Worm (Caenorhabditis elegans): ENCODE results near the gene fbxb-83.

Gene fbxb-83

DNA sequence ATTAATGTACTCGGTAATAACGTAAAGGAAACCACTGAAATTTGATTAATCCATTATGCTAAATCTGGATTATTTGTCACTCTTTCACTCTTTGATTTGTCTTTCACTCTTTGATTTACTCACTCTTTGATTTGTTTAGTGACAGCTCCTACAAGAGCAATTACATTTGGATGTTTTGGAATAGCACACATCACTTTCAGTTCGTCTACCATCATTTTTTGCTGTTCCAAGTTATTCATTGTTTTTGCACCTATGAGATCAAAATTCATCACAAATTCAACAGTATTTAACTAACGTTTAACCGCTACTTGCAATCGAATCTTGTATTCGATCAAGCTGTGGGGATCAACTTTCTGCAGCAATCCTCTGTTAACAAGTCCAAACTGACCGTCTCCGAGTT is 4.1 kb upstream of the fbxb-83 start:
- no peak for TF ChIP-seq syd-9 (tag; optimal IDR thresholded peaks at IDR 0.05)
- TF ChIP-seq mec-3 (tag; optimal IDR thresholded peaks at IDR 0.05; ENCODE audit: borderline replicate concordance) = no peak
- no peak for TF ChIP-seq elt-2 (tag; optimal IDR thresholded peaks at IDR 0.05)
- no peak for TF ChIP-seq unc-3 (GFP tag; conservative IDR thresholded peaks at IDR 0.05)
- TF ChIP-seq unc-3 (tag; optimal IDR thresholded peaks at IDR 0.05) = no peak
- TF ChIP-seq pha-2 (tag; optimal IDR thresholded peaks at IDR 0.05) = no peak

ce11 chrIII:147570-148076 is 2.6 kb upstream of the fbxb-83 start, which contains the start of gene sqst-5:
sqst-5 (minus strand) TSS chrIII:147620.
- TF ChIP-seq F13H6.1 (tag; optimal IDR thresholded peaks at IDR 0.05) (no peak), pax-1 (tag; optimal IDR thresholded peaks at IDR 0.05) (no peak), che-1 (tag; optimal IDR thresholded peaks at IDR 0.05) (no peak), ceh-19 (GFP tag; optimal IDR thresholded peaks at IDR 0.05) (no peak), Y22D7AL.16 (tag; optimal IDR thresholded peaks at IDR 0.05) (no peak), lim-6 (tag; optimal IDR thresholded peaks at IDR 0.05) (no peak), odd-2 (tag; optimal IDR thresholded peaks at IDR 0.05) (no peak)

- TF ChIP-seq lim-6 (tag; optimal IDR thresholded peaks at IDR 0.05) = no peak
- TF ChIP-seq ceh-6 (GFP tag; optimal IDR thresholded peaks at IDR 0.05) = no peak
- no peak for TF ChIP-seq sdc-2 (tag; optimal IDR thresholded peaks at IDR 0.05)
- no peak for TF ChIP-seq sox-4 (tag; optimal IDR thresholded peaks at IDR 0.05)
- TF ChIP-seq tbx-7 (tag; optimal IDR thresholded peaks at IDR 0.05) = no peak
- no peak for TF ChIP-seq pqm-1 (tag; optimal IDR thresholded peaks at IDR 0.05)
- TF ChIP-seq ama-1 (optimal IDR thresholded peaks at IDR 0.05) = no peak
- TF ChIP-seq nhr-11 (tag; optimal IDR thresholded peaks at IDR 0.05) = no peak
- TF ChIP-seq ceh-22 (tag; optimal IDR thresholded peaks at IDR 0.05) = no peak
- TF ChIP-seq ceh-48 (tag; optimal IDR thresholded peaks at IDR 0.05) = no peak
- TF ChIP-seq unc-55 (GFP tag; optimal IDR thresholded peaks at IDR 0.05) = no peak
- no peak for TF ChIP-seq elt-2 (tag; optimal IDR thresholded peaks at IDR 0.05)
- TF ChIP-seq pha-2 (tag; optimal IDR thresholded peaks at IDR 0.05) = no peak
- TF ChIP-seq eyg-1 (tag; optimal IDR thresholded peaks at IDR 0.05) = no peak
- TF ChIP-seq ceh-14 (tag; optimal IDR thresholded peaks at IDR 0.05) = no peak
Observed at ce11 chrIII:146369-146768, 1.4 kb upstream of the fbxb-83 start, which contains the start of gene fbxb-84. fbxb-84 (minus strand) TSS chrIII:146469.

DNA sequence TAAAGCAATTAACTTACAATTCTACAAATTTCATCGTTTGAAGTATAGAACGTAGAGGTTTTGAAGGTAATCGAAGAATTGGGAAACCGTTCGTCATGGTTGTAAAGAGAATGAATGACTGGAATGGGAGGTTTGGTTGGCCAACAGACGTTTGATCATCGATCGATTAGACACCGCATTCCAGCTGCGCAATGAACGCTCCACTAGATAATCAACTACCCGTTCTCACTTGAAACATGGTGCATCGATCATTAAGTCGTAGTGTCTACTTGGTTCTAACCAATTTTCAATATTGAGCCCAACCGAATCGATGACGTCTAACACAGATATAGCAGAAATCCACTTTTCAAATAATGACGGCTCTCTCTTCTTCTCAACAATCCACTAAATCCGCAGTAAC is 1.9 kb downstream of the fbxb-83 start, which contains the start of gene fbxb-82:
Gene fbxb-82, minus strand, starts transcription at position 101 of the 400 bp plus-strand sequence.
- TF ChIP-seq ztf-16 (tag; optimal IDR thresholded peaks at IDR 0.05) = no peak
- no peak for TF ChIP-seq nhr-11 (tag; optimal IDR thresholded peaks at IDR 0.05)
- TF ChIP-seq unc-3 (GFP tag; conservative IDR thresholded peaks at IDR 0.05) = no peak
- no peak for TF ChIP-seq unc-3 (tag; optimal IDR thresholded peaks at IDR 0.05)
- TF ChIP-seq ceh-19 (GFP tag; optimal IDR thresholded peaks at IDR 0.05) = no peak
- no peak for TF ChIP-seq hlh-30 (tag; optimal IDR thresholded peaks at IDR 0.05; ENCODE audit: insufficient read depth)
- no peak for TF ChIP-seq ceh-48 (tag; optimal IDR thresholded peaks at IDR 0.05)
- no peak for TF ChIP-seq sox-2 (GFP tag; IDR thresholded peaks at IDR 0.05)
- TF ChIP-seq zip-5 (tag; optimal IDR thresholded peaks at IDR 0.05) = no peak

- TF ChIP-seq lim-6 (tag; optimal IDR thresholded peaks at IDR 0.05) (no peak), ceh-24 (tag; optimal IDR thresholded peaks at IDR 0.05) (no peak), dve-1 (tag; optimal IDR thresholded peaks at IDR 0.05) (no peak), che-1 (tag; optimal IDR thresholded peaks at IDR 0.05) (no peak), hlh-15 (tag; optimal IDR thresholded peaks at IDR 0.05) (no peak), ref-2 (tag; optimal IDR thresholded peaks at IDR 0.05) (no peak), hlh-13 (GFP tag; optimal IDR thresholded peaks at IDR 0.05) (no peak), npax-4 (tag; optimal IDR thresholded peaks at IDR 0.05) (no peak), pax-1 (tag; optimal IDR thresholded peaks at IDR 0.05) (no peak), nfya-1 (tag; optimal IDR thresholded peaks at IDR 0.05) (no peak)
Observed at ce11 chrIII:140904-141303, 4.1 kb downstream of the fbxb-83 start, which contains the start of gene fbxb-81. fbxb-81 (minus strand) TSS chrIII:141217.
